Worm (Caenorhabditis elegans) whole organism, young adult: ENCODE data around the gene nhr-102.

Source experiments
- K11D2.4 ChIP-seq: fragments of 200-800 bp; sonication (Bioruptor generic); IDR thresholded peaks from 2 replicates; pipeline ENCODE4 v1.3.6; 2022; ENCODE audit warnings: missing genetic modification reagents, missing genetic modification characterization, missing compliant biosample characterization
- Y56A3A.18 ChIP-seq: fragments of 200-800 bp; sonication (Bioruptor generic); IDR thresholded peaks from 2 replicates; pipeline ENCODE4 v1.3.6; 2022; ENCODE audit warnings: missing genetic modification reagents, missing genetic modification characterization, missing compliant biosample characterization
- Y67H2A.10 ChIP-seq: fragments of 200-800 bp; sonication (Bioruptor generic); conservative IDR thresholded peaks from 2 replicates; pipeline ENCODE4 v1.3.6; 2022; ENCODE audit warnings: missing genetic modification reagents, missing genetic modification characterization, missing compliant biosample characterization
- bed-2 ChIP-seq: fragments of 200-800 bp; sonication (Bioruptor generic); IDR thresholded peaks from 2 replicates; pipeline ENCODE4 v1.3.6; 2022; ENCODE audit warnings: missing genetic modification reagents, missing genetic modification characterization, missing compliant biosample characterization
- ets-4 ChIP-seq: fragments of 200-800 bp; sonication (Bioruptor generic); optimal IDR thresholded peaks from 2 replicates; lab custom pipeline; 2018; ENCODE audit warnings: mild to moderate bottlenecking, missing genetic modification characterization, missing compliant biosample characterization
- fkh-3 ChIP-seq: sonication (generic microtip); optimal IDR thresholded peaks from 2 replicates; lab custom pipeline; 2016; ENCODE audit warnings: mild to moderate bottlenecking, missing genetic modification characterization, missing compliant biosample characterization
- pha-4 ChIP-seq: fragments of 150-350 bp; sonication (generic microtip); optimal IDR thresholded peaks from 2 replicates; lab custom pipeline; 2014; ENCODE audit warnings: missing biosample characterization, missing genetic modification reagents, missing genetic modification characterization
- repo-1 ChIP-seq: sonication (generic microtip); optimal IDR thresholded peaks from 2 replicates; lab custom pipeline; 2017; ENCODE audit warnings: mild to moderate bottlenecking, missing genetic modification characterization, missing compliant biosample characterization
- snpc-4 ChIP-seq, 5 experiments: fragments of 150-350 bp in 1 of 5; sonication (generic microtip) in 4 of 5; optimal IDR thresholded peaks; 2 replicates each; lab custom pipeline; 2014 to 2018; ENCODE audit warnings: missing genetic modification characterization in 5 of 5, missing biosample characterization in 3 of 5, antibody characterized with exemption in 2 of 5, mild to moderate bottlenecking in 2 of 5, missing compliant biosample characterization in 2 of 5, missing genotype in 2 of 5, moderate library complexity in 2 of 5, missing genetic modification reagents in 1 of 5
- ztf-22 ChIP-seq: fragments of 200-800 bp; sonication (Bioruptor generic); optimal IDR thresholded peaks from 2 replicates; lab custom pipeline; 2018; ENCODE audit warnings: mild to moderate bottlenecking, missing genetic modification characterization, moderate library complexity, missing compliant biosample characterization

DNA sequence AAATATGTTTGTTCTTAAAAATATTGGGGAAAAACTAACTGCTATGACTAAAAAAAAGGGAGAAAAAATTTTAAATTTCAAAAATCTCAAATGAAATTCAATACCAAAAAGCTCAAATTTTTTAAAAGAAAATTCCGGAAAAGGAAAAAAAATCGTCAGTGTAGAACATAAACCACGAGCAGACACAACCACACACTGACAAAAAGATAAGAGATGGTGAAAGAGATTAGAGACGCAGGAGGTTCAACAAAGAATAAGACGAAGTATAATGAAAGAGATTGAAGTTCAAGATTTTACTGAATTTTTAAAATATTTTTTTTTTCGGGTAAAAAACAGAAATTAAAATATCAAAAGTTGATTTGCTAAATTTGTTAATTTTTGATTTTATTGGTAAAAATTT lies 3.8 kb upstream of the nhr-102 start:
- no peak for TF ChIP-seq repo-1 (tag; lab: Kevin White, UChicago)
- no peak for TF ChIP-seq Y56A3A.18 (GFP tag; lab: Robert Waterston, UW)
- no peak for TF ChIP-seq bed-2
- TF ChIP-seq ets-4 (GFP tag; lab: Kevin White, UChicago): no peak
- TF ChIP-seq pha-4 (tag; lab: Kevin White, UChicago): no peak
- TF ChIP-seq fkh-3 (tag; lab: Kevin White, UChicago): no peak
- no peak for TF ChIP-seq ztf-22 (GFP tag; lab: Kevin White, UChicago)
- TF ChIP-seq Y67H2A.10 (GFP tag; lab: Robert Waterston, UW): no peak
- no peak for TF ChIP-seq snpc-4 (GFP tag; optimal IDR thresholded peaks at IDR 0.05; lab: Kevin White, UChicago)
- no peak for TF ChIP-seq snpc-4 (tag; optimal IDR thresholded peaks at IDR 0.05; lab: Kevin White, UChicago)
- no peak for TF ChIP-seq K11D2.4 (GFP tag; lab: Robert Waterston, UW)
